Worm (Caenorhabditis elegans) whole organism, L3 larva: Measurements from ENCODE around the gene col-12.

ENCODE experiments used
- R02D3.7 ChIP-seq: fragments of 150-350 bp; optimal IDR thresholded peaks from 2 replicates; lab custom pipeline; 2014; ENCODE audit warnings: missing biosample characterization, missing genetic modification characterization
- aly-2 ChIP-seq: fragments of 150-350 bp; optimal IDR thresholded peaks from 2 replicates; lab custom pipeline; 2014; ENCODE audit warnings: missing biosample characterization, missing genetic modification characterization
- ama-1 ChIP-seq: fragments of 150-350 bp; optimal IDR thresholded peaks from 2 replicates; lab custom pipeline; 2018
- ceh-16 ChIP-seq: sonication (generic microtip); optimal IDR thresholded peaks from 2 replicates; lab custom pipeline; 2017; ENCODE audit warnings: missing biosample characterization, missing genetic modification characterization
- ceh-82 ChIP-seq: fragments of 150-350 bp; optimal IDR thresholded peaks from 2 replicates; lab custom pipeline; 2014; ENCODE audit warnings: missing biosample characterization, missing genetic modification characterization
- daf-12 ChIP-seq: fragments of 150-350 bp; optimal IDR thresholded peaks from 2 replicates; lab custom pipeline; 2014; ENCODE audit warnings: missing biosample characterization, missing genetic modification reagents, missing genetic modification characterization
- egl-27 ChIP-seq: sonication (generic microtip); optimal IDR thresholded peaks from 4 replicates; lab custom pipeline; 2017; ENCODE audit warnings: missing biosample characterization, missing genetic modification reagents, missing genetic modification characterization
- elt-1 ChIP-seq: fragments of 150-350 bp; optimal IDR thresholded peaks from 2 replicates; lab custom pipeline; 2014; ENCODE audit warnings: missing biosample characterization, missing genetic modification characterization
- elt-2 ChIP-seq: sonication (generic microtip); optimal IDR thresholded peaks from 2 replicates; lab custom pipeline; 2016; ENCODE audit warnings: missing genetic modification reagents, mild to moderate bottlenecking, missing genetic modification characterization, missing compliant biosample characterization
- elt-3 ChIP-seq, 3 experiments: fragments of 150-350 bp in 1 of 3; sonication (generic microtip) in 2 of 3; optimal IDR thresholded peaks; 2 replicates in 2 of 3; 4 replicates in 1 of 3; lab custom pipeline; 2014 to 2017; ENCODE audit warnings: missing biosample characterization in 3 of 3, missing genetic modification characterization in 3 of 3
- eor-1 ChIP-seq, 2 experiments: fragments of 150-350 bp; optimal IDR thresholded peaks; 2 replicates each; lab custom pipeline; 2014 to 2018; ENCODE audit warnings: missing biosample characterization in 2 of 2, missing genetic modification characterization in 2 of 2
- fkh-10 ChIP-seq: sonication (generic microtip); optimal IDR thresholded peaks from 2 replicates; lab custom pipeline; 2017; ENCODE audit warnings: missing biosample characterization, missing genetic modification reagents, missing genetic modification characterization
- jun-1 ChIP-seq: fragments of 150-350 bp; optimal IDR thresholded peaks from 2 replicates; lab custom pipeline; 2014; ENCODE audit warnings: missing biosample characterization, missing genetic modification reagents, missing genetic modification characterization
- lin-15B ChIP-seq: fragments of 150-350 bp; optimal IDR thresholded peaks from 2 replicates; lab custom pipeline; 2014; ENCODE audit warnings: missing biosample characterization, missing genetic modification characterization
- lin-39 ChIP-seq: fragments of 150-350 bp; optimal IDR thresholded peaks from 2 replicates; lab custom pipeline; 2018; ENCODE audit warnings: missing biosample characterization, missing genetic modification reagents, missing genetic modification characterization
- mdl-1 ChIP-seq: fragments of 150-350 bp; optimal IDR thresholded peaks from 2 replicates; lab custom pipeline; 2014; ENCODE audit warnings: missing biosample characterization, missing genetic modification characterization
- mml-1 ChIP-seq: fragments of 150-350 bp; sonication (generic microtip); optimal IDR thresholded peaks from 3 replicates; lab custom pipeline; 2014; ENCODE audit warnings: missing biosample characterization, missing genetic modification characterization
- nfya-1 ChIP-seq: sonication (generic microtip); optimal IDR thresholded peaks from 2 replicates; lab custom pipeline; 2017; ENCODE audit warnings: missing genetic modification characterization, mild to moderate bottlenecking, missing compliant biosample characterization, antibody characterized with exemption, moderate library complexity; ENCODE audit not compliant: insufficient read depth
- nhr-23 ChIP-seq: fragments of 150-350 bp; optimal IDR thresholded peaks from 2 replicates; lab custom pipeline; 2014; ENCODE audit warnings: missing biosample characterization, missing genetic modification reagents, missing genetic modification characterization
- nhr-237 ChIP-seq: fragments of 150-350 bp; optimal IDR thresholded peaks from 2 replicates; lab custom pipeline; 2014; ENCODE audit warnings: missing biosample characterization, missing genetic modification characterization
- nhr-25 ChIP-seq: sonication (generic microtip); optimal IDR thresholded peaks from 2 replicates; lab custom pipeline; 2017; ENCODE audit warnings: missing biosample characterization, missing genetic modification characterization
- nhr-67 ChIP-seq: fragments of 150-350 bp; optimal IDR thresholded peaks from 2 replicates; lab custom pipeline; 2014; ENCODE audit warnings: missing biosample characterization, missing genetic modification characterization
- nhr-76 ChIP-seq: fragments of 150-350 bp; sonication (generic microtip); optimal IDR thresholded peaks from 5 replicates; lab custom pipeline; 2014; ENCODE audit warnings: missing biosample characterization, missing genetic modification characterization
- sea-2 ChIP-seq: fragments of 150-350 bp; sonication (generic microtip); optimal IDR thresholded peaks from 4 replicates; lab custom pipeline; 2014; ENCODE audit warnings: missing biosample characterization, missing genetic modification reagents, missing genetic modification characterization
- skn-1 ChIP-seq: fragments of 150-350 bp; optimal IDR thresholded peaks from 2 replicates; lab custom pipeline; 2014; ENCODE audit warnings: missing biosample characterization, missing genetic modification characterization
- snpc-4 ChIP-seq: fragments of 150-350 bp; optimal IDR thresholded peaks from 2 replicates; lab custom pipeline; 2014; ENCODE audit warnings: missing biosample characterization, missing genetic modification characterization
- tbx-2 ChIP-seq: sonication (generic microtip); optimal IDR thresholded peaks from 2 replicates; lab custom pipeline; 2016; ENCODE audit warnings: mild to moderate bottlenecking, missing genetic modification characterization, missing compliant biosample characterization
- unc-62 ChIP-seq: fragments of 150-350 bp; sonication (generic microtip); optimal IDR thresholded peaks from 4 replicates; lab custom pipeline; 2014; ENCODE audit warnings: missing biosample characterization, missing genetic modification reagents, missing genetic modification characterization
- zag-1 ChIP-seq: fragments of 150-350 bp; optimal IDR thresholded peaks from 2 replicates; lab custom pipeline; 2014; ENCODE audit warnings: missing biosample characterization, missing genetic modification characterization
- ztf-11 ChIP-seq: fragments of 150-350 bp; optimal IDR thresholded peaks from 2 replicates; lab custom pipeline; 2014; ENCODE audit warnings: missing biosample characterization, missing genetic modification characterization
- ztf-4 ChIP-seq: fragments of 150-350 bp; optimal IDR thresholded peaks from 2 replicates; lab custom pipeline; 2014; ENCODE audit warnings: missing biosample characterization, missing genetic modification characterization

col-12 gene

ce11 chrV:10423511-10423910 is 1.5 kb downstream of the col-12 start:
- TF ChIP-seq nhr-25 (tag; lab: Kevin White, UChicago) = peak; percentile 61
- TF ChIP-seq ztf-4 (tag; lab: Kevin White, UChicago) = no peak

ce11 chrV:10421802-10422201 is 3.2 kb downstream of the col-12 start, which contains the start of gene col-13:
Gene col-13, minus strand, starts transcription at chrV:10421902.
- TF ChIP-seq elt-1 (no peak), ceh-82 (tag; lab: Kevin White, UChicago) (no peak), nhr-76 (no peak), ceh-16 (tag; lab: Kevin White, UChicago) (no peak), lin-39 (tag; lab: Kevin White, UChicago) (no peak), R02D3.7 (tag; lab: Kevin White, UChicago) (no peak), jun-1 (tag; lab: Kevin White, UChicago) (no peak), nhr-237 (no peak)

DNA sequence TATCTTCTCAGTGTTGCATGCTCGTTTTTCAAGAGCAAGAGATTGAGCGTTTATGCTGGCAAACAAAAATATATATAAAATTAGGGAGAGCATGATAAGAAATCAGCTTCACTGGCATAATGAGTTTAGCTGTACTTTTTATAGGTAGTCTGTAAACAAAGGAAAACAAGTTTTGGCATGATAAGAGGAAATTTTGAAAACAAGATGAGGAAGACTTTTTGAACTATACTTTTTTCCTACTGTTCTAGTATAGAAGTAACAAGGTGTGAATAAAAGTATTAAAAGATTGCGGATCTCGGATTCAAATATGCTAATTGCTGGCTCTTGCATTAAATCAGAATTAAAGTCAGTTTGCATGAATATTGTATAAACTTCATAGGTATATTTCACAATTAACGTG is 6.0 kb downstream of the col-12 start, which contains the start of gene F15H10.5:
TSS of gene F15H10.5 (minus strand) at position 101 of the 400 bp plus-strand sequence.
- TF ChIP-seq zag-1 (tag; lab: Kevin White, UChicago) = no peak
- TF ChIP-seq lin-15B (tag; lab: Kevin White, UChicago) = no peak
- no peak for TF ChIP-seq daf-12 (tag; lab: Kevin White, UChicago)
- TF ChIP-seq elt-3 (tag; optimal IDR thresholded peaks at IDR 0.05; lab: Kevin White, UChicago) = no peak
- TF ChIP-seq jun-1 (tag; lab: Kevin White, UChicago) = no peak
- TF ChIP-seq mdl-1 (tag; lab: Kevin White, UChicago) = no peak
- no peak for TF ChIP-seq nfya-1 (tag; lab: Kevin White, UChicago)
- TF ChIP-seq eor-1 (tag; optimal IDR thresholded peaks at IDR 0.05; lab: Kevin White, UChicago) = no peak
- no peak for TF ChIP-seq ceh-16 (tag; lab: Kevin White, UChicago)
- no peak for TF ChIP-seq mml-1 (tag; lab: Kevin White, UChicago)
- TF ChIP-seq unc-62 (GFP tag; lab: Kevin White, UChicago) = no peak
- TF ChIP-seq nhr-67 (tag; lab: Kevin White, UChicago) = no peak
- TF ChIP-seq tbx-2 = no peak
- no peak for TF ChIP-seq fkh-10 (GFP tag; lab: Kevin White, UChicago)
- TF ChIP-seq egl-27 (tag; lab: Kevin White, UChicago) = no peak
- TF ChIP-seq, all 47 proteins: peak for 0

ce11 chrV:10416925-10417324 is 8.1 kb downstream of the col-12 start, which contains the start of gene F15H10.10:
Gene F15H10.10, minus strand, starts transcription at chrV:10417025.
- TF ChIP-seq elt-2 (no peak), elt-3 (tag; optimal IDR thresholded peaks at IDR 0.05; lab: Kevin White, UChicago) (no peak), lin-39 (tag; lab: Kevin White, UChicago) (no peak), aly-2 (no peak), ama-1 (lab: Kevin White, UChicago) (no peak), nhr-237 (no peak), ztf-11 (no peak), eor-1 (tag; optimal IDR thresholded peaks at IDR 0.05; lab: Kevin White, UChicago) (no peak), nfya-1 (tag; lab: Kevin White, UChicago) (no peak), nhr-23 (tag; lab: Kevin White, UChicago) (no peak), elt-1 (no peak)
- TF ChIP-seq, all 47 proteins: peak for 0

ce11 chrV:10414610-10415009 is 10.4 kb downstream of the col-12 start, which contains the start of gene F15H10.9:
Gene F15H10.9, minus strand, starts transcription at chrV:10414710.
- TF ChIP-seq nhr-67 (tag; lab: Kevin White, UChicago) (no peak), skn-1 (tag; lab: Kevin White, UChicago) (no peak), ceh-16 (tag; lab: Kevin White, UChicago) (no peak), sea-2 (GFP tag; lab: Kevin White, UChicago) (no peak), egl-27 (tag; lab: Kevin White, UChicago) (no peak), ztf-4 (tag; lab: Kevin White, UChicago) (no peak), fkh-10 (GFP tag; lab: Kevin White, UChicago) (no peak), snpc-4 (tag; lab: Kevin White, UChicago) (no peak)
